Worm (Caenorhabditis elegans) whole organism, L4 larva: ENCODE results near the gene T12A7.2.

Experiments
- D1046.2 ChIP-seq: fragments of 200-800 bp; sonication (Bioruptor generic); IDR thresholded peaks from 2 replicates; pipeline ENCODE4 v1.3.6; 2022; ENCODE audit warnings: missing genetic modification characterization, missing compliant biosample characterization
- F49E8.2 ChIP-seq: sonication (generic microtip); optimal IDR thresholded peaks from 2 replicates; lab custom pipeline; 2016; ENCODE audit warnings: missing compliant biosample characterization, mild to moderate bottlenecking, missing genetic modification characterization, borderline replicate concordance
- ZK546.5 ChIP-seq, 2 experiments: sonication (generic microtip); optimal IDR thresholded peaks; 2 replicates each; lab custom pipeline; 2017; ENCODE audit warnings: missing biosample characterization in 2 of 2, missing genetic modification characterization in 2 of 2
- nhr-28 ChIP-seq: fragments of 150-350 bp; optimal IDR thresholded peaks from 2 replicates; lab custom pipeline; 2014; ENCODE audit warnings: missing biosample characterization, missing genetic modification characterization
- spr-1 ChIP-seq: sonication (generic microtip); optimal IDR thresholded peaks from 2 replicates; lab custom pipeline; 2016; ENCODE audit warnings: mild to moderate bottlenecking, missing genetic modification characterization, missing compliant biosample characterization
- unc-62 ChIP-seq, 3 experiments: fragments of 150-350 bp in 1 of 3; sonication (generic microtip); optimal IDR thresholded peaks in 2 of 3; peaks in 1 of 3; 1 replicate in 1 of 3; 2 replicates in 2 of 3; lab custom pipeline; 2014 to 2017; ENCODE audit warnings: missing biosample characterization in 3 of 3, missing genetic modification characterization in 3 of 3, missing genetic modification reagents in 3 of 3, missing genotype in 1 of 3

- TF ChIP-seq spr-1 (no peak), D1046.2 (GFP tag; lab: Robert Waterston, UW) (no peak), ZK546.5 (tag; optimal IDR thresholded peaks at IDR 0.05; lab: Kevin White, UChicago) (no peak), nhr-28 (no peak), F49E8.2 (tag; lab: Kevin White, UChicago) (no peak), unc-62 (GFP tag; optimal IDR thresholded peaks at IDR 0.05 in 1 of 2; lab: Kevin White, UChicago) (peak in 1 of 2 experiments; percentile 71), unc-62 (tag; optimal IDR thresholded peaks at IDR 0.05; lab: Kevin White, UChicago) (no peak)
Measured at ce11 chrIV:11744287-11744686, 16.6 kb downstream of the T12A7.2 start.
